Worm (Caenorhabditis elegans) whole organism, early embryonic: Measurements from ENCODE around the gene pole-2.

Source experiments
- B0310.2 ChIP-seq: sonication (generic microtip); optimal IDR thresholded peaks from 2 replicates; lab custom pipeline; 2016; ENCODE audit warnings: mild to moderate bottlenecking, missing genetic modification characterization, missing compliant biosample characterization
- F13C5.2 ChIP-seq: sonication (generic microtip); optimal IDR thresholded peaks from 2 replicates; lab custom pipeline; 2017; ENCODE audit warnings: mild to moderate bottlenecking, missing genetic modification characterization, inconsistent platforms, missing compliant biosample characterization
- aly-1 ChIP-seq: sonication (generic microtip); optimal IDR thresholded peaks from 2 replicates; lab custom pipeline; 2016; ENCODE audit warnings: missing genetic modification characterization, missing compliant biosample characterization
- ama-1 ChIP-seq: fragments of 150-350 bp; optimal IDR thresholded peaks from 2 replicates; lab custom pipeline; 2014
- ceh-13 ChIP-seq: fragments of 200-800 bp; sonication (Bioruptor generic); optimal IDR thresholded peaks from 2 replicates; lab custom pipeline; 2018; ENCODE audit warnings: mild to moderate bottlenecking, missing genetic modification characterization, missing compliant biosample characterization
- ceh-36 ChIP-seq: sonication (generic microtip); optimal IDR thresholded peaks from 2 replicates; lab custom pipeline; 2016; ENCODE audit warnings: missing genetic modification characterization, inconsistent platforms, missing compliant biosample characterization
- ets-7 ChIP-seq: sonication (generic microtip); optimal IDR thresholded peaks from 2 replicates; lab custom pipeline; 2016; ENCODE audit warnings: missing genotype, missing genetic modification characterization, missing compliant biosample characterization
- flt-1 ChIP-seq: fragments of 200-800 bp; sonication (Bioruptor generic); IDR thresholded peaks from 2 replicates; pipeline ENCODE4 v1.3.6; 2022; ENCODE audit warnings: missing genetic modification characterization, missing compliant biosample characterization
- hmbx-1 ChIP-seq: sonication (generic microtip); optimal IDR thresholded peaks from 2 replicates; lab custom pipeline; 2016; ENCODE audit warnings: mild to moderate bottlenecking, missing genetic modification characterization, missing compliant biosample characterization
- hmg-4 ChIP-seq: fragments of 200-800 bp; sonication (Bioruptor generic); optimal IDR thresholded peaks from 2 replicates; lab custom pipeline; 2018; ENCODE audit warnings: mild to moderate bottlenecking, missing genetic modification characterization, missing compliant biosample characterization
- hnd-1 ChIP-seq: sonication (generic microtip); optimal IDR thresholded peaks from 2 replicates; lab custom pipeline; 2016; ENCODE audit warnings: missing genetic modification characterization, missing compliant biosample characterization
- pes-1 ChIP-seq: fragments of 200-800 bp; sonication (Bioruptor generic); IDR thresholded peaks from 2 replicates; pipeline ENCODE4 v1.3.6; 2022; ENCODE audit warnings: missing genetic modification reagents, missing genetic modification characterization, missing compliant biosample characterization
- scrt-1 ChIP-seq: fragments of 200-800 bp; sonication (Bioruptor generic); IDR thresholded peaks from 2 replicates; pipeline ENCODE4 v1.3.6; 2022; ENCODE audit warnings: missing genetic modification characterization, missing compliant biosample characterization
- sea-1 ChIP-seq: fragments of 200-800 bp; sonication (Bioruptor generic); conservative IDR thresholded peaks from 2 replicates; pipeline ENCODE4 v1.3.6; 2022; ENCODE audit warnings: missing genetic modification characterization, missing compliant biosample characterization
- tbx-11 ChIP-seq: fragments of 200-800 bp; sonication (Bioruptor generic); IDR thresholded peaks from 2 replicates; pipeline ENCODE4 v1.3.6; 2022; ENCODE audit warnings: missing genetic modification characterization, missing compliant biosample characterization
- tbx-37 ChIP-seq: fragments of 200-800 bp; sonication (Bioruptor generic); conservative IDR thresholded peaks from 2 replicates; pipeline ENCODE4 v1.3.6; 2022; ENCODE audit warnings: missing genetic modification reagents, missing genetic modification characterization, missing compliant biosample characterization
- tra-4 ChIP-seq: sonication (generic microtip); optimal IDR thresholded peaks from 2 replicates; lab custom pipeline; 2017; ENCODE audit warnings: missing genetic modification characterization, missing compliant biosample characterization

The pole-2 gene

ce11 chrIV:8677303-8677702 is 9.1 kb downstream of the pole-2 start, which contains the start of gene F08B4.8:
Gene F08B4.8 (plus strand): TSS chrIV:8677603.
- no peak for TF ChIP-seq scrt-1 (GFP tag; lab: Robert Waterston, UW)
- TF ChIP-seq hmbx-1 = no peak
- no peak for TF ChIP-seq hnd-1
- TF ChIP-seq aly-1 = no peak
- no peak for TF ChIP-seq hmg-4 (GFP tag; lab: Kevin White, UChicago)
- no peak for TF ChIP-seq ceh-36 (tag; lab: Kevin White, UChicago)
- TF ChIP-seq F13C5.2 (tag; lab: Kevin White, UChicago) = no peak
- TF ChIP-seq flt-1 = no peak
- no peak for TF ChIP-seq sea-1 (GFP tag; lab: Robert Waterston, UW)

DNA sequence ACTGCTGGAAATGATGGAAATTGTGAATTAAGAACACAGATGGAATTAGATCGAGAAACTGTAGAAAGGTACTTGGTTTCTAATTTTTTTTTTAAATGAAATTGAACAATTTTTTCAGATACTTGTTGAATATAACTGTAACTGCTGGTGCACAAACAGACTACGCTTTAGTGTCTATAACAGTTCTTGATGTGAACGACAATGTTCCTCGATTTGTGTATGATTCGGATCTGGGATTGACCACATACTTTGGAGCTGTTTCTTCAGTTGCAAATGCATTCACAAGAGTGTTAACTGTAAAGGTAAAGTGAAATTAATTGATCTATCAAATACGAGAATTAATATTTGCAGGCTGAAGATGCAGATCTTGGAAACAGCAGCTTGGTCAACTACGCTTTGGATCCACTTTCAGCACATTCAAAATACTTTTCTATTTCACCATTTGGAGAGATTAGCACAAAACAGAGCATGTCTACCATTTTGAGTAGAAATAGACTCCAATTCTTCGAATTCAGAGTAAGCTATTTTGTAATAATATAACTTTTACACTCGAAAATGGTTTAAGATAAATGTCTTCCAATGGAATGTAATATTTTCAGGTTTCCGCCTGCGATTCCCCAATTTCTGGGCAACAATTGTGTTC is 12.6 kb downstream of the pole-2 start:
- TF ChIP-seq pes-1 (GFP tag; lab: Robert Waterston, UW) (no peak), ets-7 (tag; lab: Kevin White, UChicago) (no peak), hmbx-1 (no peak), hnd-1 (no peak), tbx-11 (GFP tag; lab: Robert Waterston, UW) (no peak), tbx-37 (no peak), ceh-36 (tag; lab: Kevin White, UChicago) (no peak), aly-1 (no peak), ceh-13 (GFP tag; lab: Kevin White, UChicago) (no peak)

- no peak for TF ChIP-seq hnd-1
- TF ChIP-seq hmbx-1 = no peak
- TF ChIP-seq tbx-11 (GFP tag; lab: Robert Waterston, UW) = no peak
- TF ChIP-seq aly-1 = no peak
- no peak for TF ChIP-seq ama-1 (lab: Kevin White, UChicago)
- TF ChIP-seq ceh-36 (tag; lab: Kevin White, UChicago) = no peak
- TF ChIP-seq B0310.2 = no peak
- TF ChIP-seq ets-7 (tag; lab: Kevin White, UChicago) = no peak
These were observed 17.8 kb downstream of the pole-2 start, which contains the start of gene cdh-5 for ce11 chrIV:8668635-8669034. Gene cdh-5 (plus strand): TSS chrIV:8668935.

DNA sequence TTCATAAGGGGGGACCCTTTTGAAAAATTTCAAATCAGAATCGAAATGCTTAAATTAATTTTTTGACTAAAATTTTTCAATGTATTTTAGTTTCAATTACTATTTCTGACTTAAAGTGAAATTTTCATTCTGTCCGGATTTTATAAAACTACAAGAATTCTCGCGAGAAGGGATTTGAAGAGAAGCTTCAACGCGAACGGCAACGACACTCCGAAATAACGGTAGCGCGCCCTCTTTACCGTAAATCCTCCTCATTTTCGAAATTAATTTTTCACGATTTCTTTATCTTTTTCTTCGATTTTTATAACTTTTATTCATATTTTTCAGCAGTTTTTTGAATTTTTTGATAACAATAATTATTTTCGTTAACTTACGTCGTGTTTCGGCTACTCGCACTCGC is 20.6 kb downstream of the pole-2 start:
- TF ChIP-seq scrt-1 (GFP tag; lab: Robert Waterston, UW) = no peak
- TF ChIP-seq sea-1 (GFP tag; lab: Robert Waterston, UW) = no peak
- TF ChIP-seq aly-1 = no peak
- no peak for TF ChIP-seq pes-1 (GFP tag; lab: Robert Waterston, UW)
- TF ChIP-seq ceh-36 (tag; lab: Kevin White, UChicago) = no peak
- TF ChIP-seq tbx-11 (GFP tag; lab: Robert Waterston, UW) = no peak
- no peak for TF ChIP-seq ceh-13 (GFP tag; lab: Kevin White, UChicago)
- no peak for TF ChIP-seq ets-7 (tag; lab: Kevin White, UChicago)
- TF ChIP-seq ama-1 (lab: Kevin White, UChicago) = no peak
- TF ChIP-seq hmbx-1 = no peak
- TF ChIP-seq hmg-4 (GFP tag; lab: Kevin White, UChicago) = no peak
- no peak for TF ChIP-seq F13C5.2 (tag; lab: Kevin White, UChicago)

- TF ChIP-seq flt-1 = no peak
- TF ChIP-seq F13C5.2 (tag; lab: Kevin White, UChicago) = no peak
- no peak for TF ChIP-seq hmg-4 (GFP tag; lab: Kevin White, UChicago)
- no peak for TF ChIP-seq sea-1 (GFP tag; lab: Robert Waterston, UW)
- TF ChIP-seq B0310.2 = no peak
- TF ChIP-seq ceh-36 (tag; lab: Kevin White, UChicago) = no peak
- no peak for TF ChIP-seq ceh-13 (GFP tag; lab: Kevin White, UChicago)
- no peak for TF ChIP-seq ets-7 (tag; lab: Kevin White, UChicago)
- TF ChIP-seq scrt-1 (GFP tag; lab: Robert Waterston, UW) = no peak
- no peak for TF ChIP-seq tbx-37
- no peak for TF ChIP-seq ama-1 (lab: Kevin White, UChicago)
- TF ChIP-seq hnd-1 = no peak
- no peak for TF ChIP-seq pes-1 (GFP tag; lab: Robert Waterston, UW)
- TF ChIP-seq aly-1 = no peak
- no peak for TF ChIP-seq tbx-11 (GFP tag; lab: Robert Waterston, UW)
- TF ChIP-seq tra-4 (tag; lab: Kevin White, UChicago) = no peak
- TF ChIP-seq hmbx-1 = no peak
These were observed 28.3 kb downstream of the pole-2 start, which contains the start of gene C49C8.6 for ce11 chrIV:8658122-8658521. Gene C49C8.6 (minus strand): TSS chrIV:8658222.

ce11 chrIV:8654115-8654628 is 32.2 kb downstream of the pole-2 start, which contains the start of gene C49C8.1:
Gene C49C8.1 (plus strand): TSS chrIV:8654578.
- TF ChIP-seq B0310.2 (no peak), sea-1 (GFP tag; lab: Robert Waterston, UW) (no peak), hnd-1 (no peak), tbx-11 (GFP tag; lab: Robert Waterston, UW) (no peak), pes-1 (GFP tag; lab: Robert Waterston, UW) (no peak), aly-1 (no peak)

- TF ChIP-seq pes-1 (GFP tag; lab: Robert Waterston, UW) (no peak), sea-1 (GFP tag; lab: Robert Waterston, UW) (no peak), hnd-1 (no peak), ama-1 (lab: Kevin White, UChicago) (no peak), scrt-1 (GFP tag; lab: Robert Waterston, UW) (no peak), B0310.2 (no peak), ceh-13 (GFP tag; lab: Kevin White, UChicago) (no peak), flt-1 (no peak), F13C5.2 (tag; lab: Kevin White, UChicago) (no peak), tbx-11 (GFP tag; lab: Robert Waterston, UW) (no peak), ets-7 (tag; lab: Kevin White, UChicago) (no peak), ceh-36 (tag; lab: Kevin White, UChicago) (no peak), hmbx-1 (no peak)
These were observed 32.8 kb downstream of the pole-2 start, which contains the start of gene C49C8.5 for ce11 chrIV:8653592-8653991. Gene C49C8.5 (minus strand): TSS chrIV:8653664.
